Fruit fly (Drosophila melanogaster) whole organism, prepupa: Measurements from ENCODE around the gene CG6142.

ENCODE experiments used
- Blimp-1 ChIP-seq: fragments of 200-800 bp; sonication (Bioruptor generic); optimal IDR thresholded peaks from 3 replicates; lab custom pipeline; 2017; ENCODE audit warnings: missing biosample characterization, missing genetic modification characterization, mild to moderate bottlenecking, moderate library complexity, missing genetic modification reagents
- CG10669 ChIP-seq: fragments of 200-800 bp; sonication (Bioruptor generic); optimal IDR thresholded peaks from 3 replicates; lab custom pipeline; 2018; ENCODE audit warnings: missing biosample characterization, mild to moderate bottlenecking, missing genetic modification characterization, moderate library complexity
- CG11294 ChIP-seq: fragments of 200-800 bp; sonication (Bioruptor generic); IDR thresholded peaks from 2 replicates; pipeline ENCODE4 v1.3.6; 2022; ENCODE audit warnings: missing biosample characterization, missing genetic modification characterization
- CG11902 ChIP-seq: fragments of 200-800 bp; sonication (Bioruptor generic); optimal IDR thresholded peaks from 3 replicates; lab custom pipeline; 2016; ENCODE audit warnings: missing biosample characterization, missing genetic modification characterization
- CG15336 ChIP-seq: fragments of 200-800 bp; sonication (Bioruptor generic); IDR thresholded peaks from 2 replicates; pipeline ENCODE4 v1.3.6; 2022; ENCODE audit warnings: missing biosample characterization, missing genetic modification characterization
- CG1621 ChIP-seq: fragments of 200-800 bp; sonication (Bioruptor generic); optimal IDR thresholded peaks from 3 replicates; lab custom pipeline; 2018; ENCODE audit warnings: missing biosample characterization, mild to moderate bottlenecking, missing genetic modification characterization
- CG16779 ChIP-seq: fragments of 200-800 bp; sonication (Bioruptor generic); optimal IDR thresholded peaks from 3 replicates; lab custom pipeline; 2017; ENCODE audit warnings: missing biosample characterization, mild to moderate bottlenecking, missing genetic modification characterization
- CG3032 ChIP-seq: fragments of 200-800 bp; optimal IDR thresholded peaks from 2 replicates; lab custom pipeline; 2019; ENCODE audit warnings: missing biosample characterization, mild to moderate bottlenecking, missing genetic modification characterization, moderate library complexity
- CG31627 ChIP-seq: fragments of 200-800 bp; sonication (Bioruptor generic); optimal IDR thresholded peaks from 3 replicates; lab custom pipeline; 2016; ENCODE audit warnings: missing biosample characterization, missing genetic modification characterization
- CG32006 ChIP-seq: fragments of 200-800 bp; sonication (Bioruptor generic); optimal IDR thresholded peaks from 3 replicates; lab custom pipeline; 2017; ENCODE audit warnings: missing biosample characterization, mild to moderate bottlenecking, missing genetic modification characterization
- CG34406 ChIP-seq: fragments of 200-800 bp; sonication (Bioruptor generic); optimal IDR thresholded peaks from 3 replicates; lab custom pipeline; 2016; ENCODE audit warnings: missing biosample characterization, missing genetic modification characterization
- CG3919 ChIP-seq: fragments of 200-800 bp; sonication (Bioruptor generic); optimal IDR thresholded peaks from 3 replicates; lab custom pipeline; 2016; ENCODE audit warnings: missing biosample characterization, missing genetic modification characterization
- CG6276 ChIP-seq: fragments of 200-800 bp; sonication (Bioruptor generic); optimal IDR thresholded peaks from 2 replicates; lab custom pipeline; 2017; ENCODE audit warnings: missing biosample characterization, mild to moderate bottlenecking, missing genetic modification characterization
- CG6792 ChIP-seq: fragments of 200-800 bp; sonication (Bioruptor generic); optimal IDR thresholded peaks from 3 replicates; lab custom pipeline; 2016; ENCODE audit warnings: missing biosample characterization, missing genetic modification characterization
- CG6808 ChIP-seq: fragments of 200-800 bp; sonication (Bioruptor generic); optimal IDR thresholded peaks from 3 replicates; lab custom pipeline; 2017; ENCODE audit warnings: missing biosample characterization, missing genetic modification characterization, mild to moderate bottlenecking, moderate library complexity, missing genetic modification reagents
- CG6854 ChIP-seq: fragments of 200-800 bp; sonication (Bioruptor generic); optimal IDR thresholded peaks from 2 replicates; lab custom pipeline; 2017; ENCODE audit warnings: missing biosample characterization, mild to moderate bottlenecking, missing genetic modification characterization
- CG7368 ChIP-seq: fragments of 200-800 bp; sonication (Bioruptor generic); optimal IDR thresholded peaks from 3 replicates; lab custom pipeline; 2016; ENCODE audit warnings: missing biosample characterization, missing genetic modification characterization
- CG8119 ChIP-seq: fragments of 200-800 bp; sonication (Bioruptor generic); IDR thresholded peaks from 3 replicates; pipeline ENCODE4 v1.3.6; 2022; ENCODE audit warnings: missing biosample characterization, missing genetic modification characterization
- CG8319 ChIP-seq: fragments of 200-800 bp; sonication (Bioruptor generic); optimal IDR thresholded peaks from 3 replicates; lab custom pipeline; 2016; ENCODE audit warnings: missing biosample characterization, missing genetic modification characterization
- CG8632 ChIP-seq: fragments of 200-800 bp; sonication (Bioruptor generic); optimal IDR thresholded peaks from 3 replicates; lab custom pipeline; 2016; ENCODE audit warnings: missing biosample characterization, missing genetic modification characterization
- CG9139 ChIP-seq: fragments of 200-800 bp; sonication (Bioruptor generic); optimal IDR thresholded peaks from 3 replicates; lab custom pipeline; 2017; ENCODE audit warnings: missing biosample characterization, mild to moderate bottlenecking, missing genetic modification characterization
- Eip75B ChIP-seq: fragments of 200-800 bp; sonication (Bioruptor generic); optimal IDR thresholded peaks from 3 replicates; lab custom pipeline; 2016; ENCODE audit warnings: missing biosample characterization, missing genetic modification characterization
- Eip78C ChIP-seq: fragments of 200-800 bp; sonication (Bioruptor generic); peaks from one replicate; lab custom pipeline; 2016; ENCODE audit warnings: missing biosample characterization, missing genetic modification characterization
- Ets21C ChIP-seq: fragments of 200-800 bp; sonication (Bioruptor generic); optimal IDR thresholded peaks from 3 replicates; lab custom pipeline; 2016; ENCODE audit warnings: missing biosample characterization, missing genetic modification characterization
- Ets96B ChIP-seq: fragments of 200-800 bp; optimal IDR thresholded peaks from 2 replicates; lab custom pipeline; 2019; ENCODE audit warnings: missing biosample characterization, mild to moderate bottlenecking, missing genetic modification characterization, moderate library complexity
- Gug ChIP-seq: fragments of 200-800 bp; sonication (Bioruptor generic); IDR thresholded peaks from 2 replicates; pipeline ENCODE4 v1.3.6; 2022; ENCODE audit warnings: missing biosample characterization, missing genetic modification characterization
- Hr39 ChIP-seq: fragments of 200-800 bp; sonication (Bioruptor generic); optimal IDR thresholded peaks from 2 replicates; lab custom pipeline; 2016; ENCODE audit warnings: missing biosample characterization, missing genetic modification characterization
- Lpt ChIP-seq: fragments of 200-800 bp; sonication (Bioruptor generic); optimal IDR thresholded peaks from 3 replicates; lab custom pipeline; 2016; ENCODE audit warnings: missing biosample characterization, missing genetic modification characterization
- Met ChIP-seq: fragments of 200-800 bp; sonication (Bioruptor generic); optimal IDR thresholded peaks from 3 replicates; lab custom pipeline; 2016; ENCODE audit warnings: missing biosample characterization, missing genetic modification characterization
- Sox102F ChIP-seq: fragments of 200-800 bp; sonication (Bioruptor generic); optimal IDR thresholded peaks from 2 replicates; lab custom pipeline; 2016; ENCODE audit warnings: missing biosample characterization, mild to moderate bottlenecking, missing genetic modification characterization
- Sox14 ChIP-seq: fragments of 200-800 bp; sonication (Bioruptor generic); optimal IDR thresholded peaks from 3 replicates; lab custom pipeline; 2016; ENCODE audit warnings: missing biosample characterization, missing genetic modification characterization
- Sox15 ChIP-seq: fragments of 200-800 bp; sonication (Bioruptor generic); optimal IDR thresholded peaks from 3 replicates; lab custom pipeline; 2016; ENCODE audit warnings: missing biosample characterization, missing genetic modification characterization
- achi ChIP-seq: fragments of 200-800 bp; sonication (Bioruptor generic); optimal IDR thresholded peaks from 3 replicates; lab custom pipeline; 2016; ENCODE audit warnings: missing biosample characterization, missing genetic modification characterization
- acj6 ChIP-seq: fragments of 200-800 bp; sonication (Bioruptor generic); optimal IDR thresholded peaks from 3 replicates; lab custom pipeline; 2016; ENCODE audit warnings: missing biosample characterization, missing genetic modification characterization
- dsx ChIP-seq: fragments of 200-800 bp; optimal IDR thresholded peaks from 3 replicates; lab custom pipeline; 2019; ENCODE audit warnings: missing biosample characterization, mild to moderate bottlenecking, missing genetic modification characterization, moderate library complexity; ENCODE audit not compliant: poor library complexity, severe bottlenecking
- eg ChIP-seq: fragments of 200-800 bp; sonication (Bioruptor generic); IDR thresholded peaks from 3 replicates; pipeline ENCODE4 v1.3.6; 2022; ENCODE audit warnings: missing biosample characterization, missing genetic modification characterization
- esn ChIP-seq: fragments of 200-800 bp; sonication (Bioruptor generic); optimal IDR thresholded peaks from 2 replicates; lab custom pipeline; 2016; ENCODE audit warnings: missing biosample characterization, mild to moderate bottlenecking, missing genetic modification characterization, moderate library complexity
- fd59A ChIP-seq: fragments of 200-800 bp; sonication (Bioruptor generic); optimal IDR thresholded peaks from 2 replicates; lab custom pipeline; 2017; ENCODE audit warnings: missing biosample characterization, mild to moderate bottlenecking, missing genetic modification characterization, missing genetic modification reagents
- fd85E ChIP-seq: fragments of 200-800 bp; sonication (Bioruptor generic); optimal IDR thresholded peaks from 3 replicates; lab custom pipeline; 2016; ENCODE audit warnings: missing biosample characterization, missing genetic modification characterization
- fkh ChIP-seq: fragments of 200-800 bp; sonication (Bioruptor generic); optimal IDR thresholded peaks from 3 replicates; lab custom pipeline; 2017; ENCODE audit warnings: missing biosample characterization, mild to moderate bottlenecking, missing genetic modification characterization, moderate library complexity
- lz ChIP-seq: fragments of 200-800 bp; sonication (Bioruptor generic); optimal IDR thresholded peaks from 3 replicates; lab custom pipeline; 2016; ENCODE audit warnings: missing biosample characterization, missing genetic modification characterization
- net ChIP-seq: fragments of 200-800 bp; sonication (Bioruptor generic); optimal IDR thresholded peaks from 3 replicates; lab custom pipeline; 2016; ENCODE audit warnings: missing biosample characterization, missing genetic modification characterization
- ss ChIP-seq, 2 experiments: fragments of 200-800 bp; sonication (Bioruptor generic); optimal IDR thresholded peaks; 2 replicates in 1 of 2; 3 replicates in 1 of 2; lab custom pipeline; 2017 to 2018; ENCODE audit warnings: mild to moderate bottlenecking in 2 of 2, missing biosample characterization in 2 of 2, missing genetic modification characterization in 2 of 2, moderate library complexity in 1 of 2
- svp ChIP-seq: fragments of 200-800 bp; sonication (Bioruptor generic); peaks from one replicate; lab custom pipeline; 2016; ENCODE audit warnings: missing biosample characterization, missing genetic modification characterization
- topi ChIP-seq: fragments of 200-800 bp; sonication (Bioruptor generic); optimal IDR thresholded peaks from 3 replicates; lab custom pipeline; 2016; ENCODE audit warnings: missing biosample characterization, missing genetic modification characterization
- vri ChIP-seq: fragments of 200-800 bp; sonication (Bioruptor generic); optimal IDR thresholded peaks from 3 replicates; lab custom pipeline; 2016; ENCODE audit warnings: missing biosample characterization, mild to moderate bottlenecking, missing genetic modification characterization

The CG6142 gene

DNA sequence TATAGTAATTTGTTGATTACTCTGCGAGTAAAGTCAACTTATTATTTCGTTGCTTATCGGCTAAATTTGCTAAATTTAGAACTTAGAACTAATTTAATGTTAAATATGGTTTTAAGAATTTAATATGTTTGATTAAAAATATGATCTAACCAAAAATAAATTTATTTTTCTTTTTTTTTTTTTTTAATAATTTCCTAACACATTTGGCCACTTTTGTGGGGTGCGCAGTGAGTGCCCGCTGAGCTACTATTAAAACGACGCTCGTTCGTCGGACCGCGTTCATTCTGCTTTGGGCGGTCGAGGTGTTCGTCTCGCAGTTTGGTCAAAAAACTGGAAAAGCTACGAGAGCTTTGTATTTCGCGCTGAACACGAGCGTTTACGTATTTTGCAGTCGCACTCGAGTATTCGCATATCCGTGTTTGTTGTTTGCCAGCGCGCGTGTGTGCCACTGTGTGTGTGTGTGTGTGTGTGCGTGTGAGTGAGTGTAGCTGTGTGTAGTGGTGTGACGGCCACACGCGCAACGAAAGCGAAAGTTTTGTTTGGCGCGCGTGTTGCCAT is 26.3 kb upstream of the CG6142 start, which contains the start of gene Cipc (continued):
- peak; percentile 60 for TF ChIP-seq fd85E (GFP tag; lab: Kevin White, UChicago)
- peak; percentile 54 for TF ChIP-seq acj6 (GFP tag; lab: Kevin White, UChicago)
- TF ChIP-seq CG11294 (GFP tag; lab: Robert Waterston, UW), result peak; percentile 74
- TF ChIP-seq Gug (GFP tag; lab: Robert Waterston, UW), result peak; percentile 35; the same call in 1 of the 2 replicates
- peak; percentile 71 for TF ChIP-seq CG15336 (GFP tag; lab: Robert Waterston, UW)
- TF ChIP-seq esn (GFP tag; lab: Kevin White, UChicago), result peak; percentile 52
- TF ChIP-seq CG8119 (GFP tag; lab: Robert Waterston, UW), result peak; percentile 74
- no peak for TF ChIP-seq Eip75B (GFP tag; lab: Kevin White, UChicago)
- TF ChIP-seq CG3032 (tag; lab: Kevin White, UChicago), result peak; percentile 43
- TF ChIP-seq Lpt (GFP tag; lab: Kevin White, UChicago), result peak; percentile 76
- TF ChIP-seq CG7368 (GFP tag; lab: Kevin White, UChicago), result peak; percentile 66
- peak; percentile 74 for TF ChIP-seq CG32006 (GFP tag; lab: Kevin White, UChicago)
- peak; percentile 86 for TF ChIP-seq eg

dm6 chr3R:26108424-26108823 is 24.5 kb upstream of the CG6142 start:
- TF ChIP-seq CG8632 (no peak), vri (GFP tag; lab: Kevin White, UChicago) (no peak), fd85E (GFP tag; lab: Kevin White, UChicago) (no peak), CG31627 (GFP tag; lab: Kevin White, UChicago) (no peak), CG11294 (GFP tag; lab: Robert Waterston, UW) (no peak), Eip78C (GFP tag; lab: Kevin White, UChicago) (peak; percentile 42), Gug (GFP tag; lab: Robert Waterston, UW) (no peak), topi (GFP tag; lab: Kevin White, UChicago) (no peak), CG6276 (GFP tag; lab: Kevin White, UChicago) (no peak), Hr39 (GFP tag; lab: Kevin White, UChicago) (no peak), Ets21C (no peak), Sox102F (no peak), CG9139 (GFP tag; lab: Kevin White, UChicago) (no peak), CG11902 (GFP tag; lab: Kevin White, UChicago) (no peak), Sox15 (GFP tag; lab: Kevin White, UChicago) (no peak), CG16779 (no peak), lz (no peak), CG34406 (GFP tag; lab: Kevin White, UChicago) (no peak), CG6854 (GFP tag; lab: Kevin White, UChicago) (no peak), svp (peak; percentile 44), CG3032 (tag; lab: Kevin White, UChicago) (no peak), fd59A (GFP tag; lab: Kevin White, UChicago) (no peak), net (GFP tag; lab: Kevin White, UChicago) (no peak), dsx (GFP tag; lab: Kevin White, UChicago) (no peak), Blimp-1 (GFP tag; lab: Kevin White, UChicago) (no peak), fkh (GFP tag; lab: Kevin White, UChicago) (peak; percentile 31), CG1621 (tag; lab: Kevin White, UChicago) (no peak), ss (GFP tag; optimal IDR thresholded peaks at IDR 0.05; lab: Kevin White, UChicago) (no peak), CG8319 (GFP tag; lab: Kevin White, UChicago) (no peak), Sox14 (GFP tag; lab: Kevin White, UChicago) (no peak), CG15336 (GFP tag; lab: Robert Waterston, UW) (no peak), CG10669 (GFP tag; lab: Kevin White, UChicago) (no peak), CG3919 (no peak), eg (0 out of 3 replicates have a peak, but pooled peaks have one; percentile 13), CG7368 (GFP tag; lab: Kevin White, UChicago) (no peak), CG6808 (no peak), Ets96B (tag; lab: Kevin White, UChicago) (no peak), CG6792 (GFP tag; lab: Kevin White, UChicago) (no peak), achi (no peak), Met (GFP tag; lab: Kevin White, UChicago) (peak; percentile 5)
